Fruit fly (Drosophila melanogaster) whole organism, wandering third instar larva: ENCODE measurements around the gene Polr2H.

Experiments
- Abd-B ChIP-seq: fragments of >200 bp; optimal IDR thresholded peaks from 2 replicates; lab custom pipeline; 2017; ENCODE audit warnings: missing biosample characterization, missing genetic modification characterization
- CG32264 ChIP-seq: fragments of 200-800 bp; sonication (Bioruptor generic); optimal IDR thresholded peaks from 2 replicates; lab custom pipeline; 2016; ENCODE audit warnings: missing biosample characterization, missing genetic modification characterization
- CG9705 ChIP-seq: fragments of 200-800 bp; sonication (Bioruptor generic); optimal IDR thresholded peaks from 2 replicates; lab custom pipeline; 2018; ENCODE audit warnings: missing biosample characterization, mild to moderate bottlenecking, missing genetic modification characterization
- CrebA ChIP-seq: fragments of 200-800 bp; sonication (Bioruptor generic); optimal IDR thresholded peaks from 2 replicates; lab custom pipeline; 2016; ENCODE audit warnings: missing biosample characterization, mild to moderate bottlenecking, missing genetic modification characterization, borderline replicate concordance
- Dfd ChIP-seq: fragments of >200 bp; optimal IDR thresholded peaks from 2 replicates; lab custom pipeline; 2017; ENCODE audit warnings: missing biosample characterization, missing genetic modification characterization
- Dif ChIP-seq: fragments of 200-275, 200-300 bp; sonication (Bioruptor generic); optimal IDR thresholded peaks from 2 replicates; lab custom pipeline; 2018; ENCODE audit warnings: missing biosample characterization, missing genetic modification characterization; ENCODE audit not compliant: partially characterized antibody
- GATAd ChIP-seq: sonication (Bioruptor generic); optimal IDR thresholded peaks from 2 replicates; lab custom pipeline; 2016; ENCODE audit warnings: missing biosample characterization, missing genetic modification characterization
- HLH106 ChIP-seq: fragments of 200-800 bp; optimal IDR thresholded peaks from 3 replicates; lab custom pipeline; 2019; ENCODE audit warnings: missing biosample characterization, mild to moderate bottlenecking, missing genetic modification characterization, moderate library complexity
- Hnf4 ChIP-seq: fragments of 200-800 bp; sonication (Bioruptor generic); optimal IDR thresholded peaks from 2 replicates; lab custom pipeline; 2016; ENCODE audit warnings: missing biosample characterization, mild to moderate bottlenecking, missing genetic modification characterization
- Hr78 ChIP-seq: fragments of >200 bp; optimal IDR thresholded peaks from 2 replicates; lab custom pipeline; 2017; ENCODE audit warnings: missing biosample characterization, missing genetic modification characterization
- Hr83 ChIP-seq: fragments of 200-300 bp; sonication (Bioruptor generic); optimal IDR thresholded peaks from 2 replicates; lab custom pipeline; 2016; ENCODE audit warnings: missing biosample characterization, mild to moderate bottlenecking, missing genetic modification characterization, moderate library complexity; ENCODE audit not compliant: poor library complexity, severe bottlenecking
- Jra ChIP-seq: sonication (Bioruptor generic); optimal IDR thresholded peaks from 2 replicates; lab custom pipeline; 2016; ENCODE audit warnings: missing biosample characterization, missing genetic modification characterization
- Mio ChIP-seq: sonication (Bioruptor generic); optimal IDR thresholded peaks from 2 replicates; lab custom pipeline; 2016; ENCODE audit warnings: missing biosample characterization, missing genetic modification characterization
- Myc ChIP-seq: fragments of >200 bp; optimal IDR thresholded peaks from 2 replicates; lab custom pipeline; 2017
- N ChIP-seq: fragments of >200 bp; optimal IDR thresholded peaks from 2 replicates; lab custom pipeline; 2018; ENCODE audit warnings: missing biosample characterization, missing external identifiers, missing genetic modification characterization
- OdsH ChIP-seq: fragments of 200-800 bp; sonication (Bioruptor generic); optimal IDR thresholded peaks from 2 replicates; lab custom pipeline; 2016; ENCODE audit warnings: missing biosample characterization, mild to moderate bottlenecking, missing genetic modification characterization
- Rel ChIP-seq, 2 experiments: fragments of 200-800 bp; sonication (Bioruptor generic) in 1 of 2; optimal IDR thresholded peaks; 2 replicates in 1 of 2; 3 replicates in 1 of 2; lab custom pipeline; 2016 to 2019; ENCODE audit warnings: mild to moderate bottlenecking in 2 of 2, missing biosample characterization in 2 of 2, missing genetic modification characterization in 2 of 2, moderate library complexity in 1 of 2
- Sp1 ChIP-seq: fragments of 200-800 bp; sonication (Bioruptor generic); optimal IDR thresholded peaks from 3 replicates; lab custom pipeline; 2019; ENCODE audit warnings: missing biosample characterization, mild to moderate bottlenecking, missing genetic modification characterization, moderate library complexity
- Vsx2 ChIP-seq: fragments of 200-300, 225-300 bp; sonication (Bioruptor generic); optimal IDR thresholded peaks from 2 replicates; lab custom pipeline; 2018; ENCODE audit warnings: missing biosample characterization, missing genetic modification characterization; ENCODE audit not compliant: partially characterized antibody
- br ChIP-seq: fragments of 200-800 bp; sonication (Bioruptor generic); optimal IDR thresholded peaks from 2 replicates; lab custom pipeline; 2016; ENCODE audit warnings: missing biosample characterization, missing genetic modification characterization
- brk ChIP-seq: fragments of 200-800 bp; sonication (Bioruptor generic); optimal IDR thresholded peaks from 2 replicates; lab custom pipeline; 2016; ENCODE audit warnings: missing biosample characterization, mild to moderate bottlenecking, missing genetic modification characterization
- dl ChIP-seq, 2 experiments: fragments of 175-275, 200-275 bp in 1 of 2; fragments of 200-275 bp in 1 of 2; sonication (Bioruptor generic); optimal IDR thresholded peaks; lab custom pipeline; 2018; ENCODE audit warnings: mild to moderate bottlenecking in 2 of 2, missing biosample characterization in 2 of 2, missing genetic modification characterization in 2 of 2, moderate library complexity in 2 of 2; ENCODE audit not compliant: partially characterized antibody in 2 of 2, insufficient read depth in 1 of 2
- dmrt93B ChIP-seq: fragments of 200-800 bp; sonication (Bioruptor generic); optimal IDR thresholded peaks from 2 replicates; lab custom pipeline; 2018; ENCODE audit warnings: missing biosample characterization, mild to moderate bottlenecking, missing genetic modification characterization
- dsf ChIP-seq: sonication (Bioruptor generic); optimal IDR thresholded peaks from 2 replicates; lab custom pipeline; 2016; ENCODE audit warnings: missing biosample characterization, missing genetic modification characterization, borderline replicate concordance
- ey ChIP-seq: fragments of 200-800 bp; sonication (Bioruptor generic); optimal IDR thresholded peaks from 2 replicates; lab custom pipeline; 2016; ENCODE audit warnings: missing biosample characterization, missing genetic modification characterization
- foxo ChIP-seq, 2 experiments: fragments of 200-800 bp; sonication (Bioruptor generic); optimal IDR thresholded peaks; 2 replicates in 1 of 2; 3 replicates in 1 of 2; lab custom pipeline; 2016 to 2017; ENCODE audit warnings: missing biosample characterization in 2 of 2, missing genetic modification characterization in 2 of 2
- fru ChIP-seq: fragments of 200-800 bp; sonication (Bioruptor generic); optimal IDR thresholded peaks from 3 replicates; lab custom pipeline; 2016; ENCODE audit warnings: missing biosample characterization, mild to moderate bottlenecking, missing genetic modification characterization
- h ChIP-seq: fragments of 200-800 bp; sonication (Bioruptor generic); optimal IDR thresholded peaks from 3 replicates; lab custom pipeline; 2016; ENCODE audit warnings: missing biosample characterization, mild to moderate bottlenecking, missing genetic modification characterization
- jim ChIP-seq: fragments of 175-275, 200-325 bp; sonication (Bioruptor generic); optimal IDR thresholded peaks from 2 replicates; lab custom pipeline; 2016; ENCODE audit warnings: missing biosample characterization, mild to moderate bottlenecking, missing genetic modification characterization
- lola ChIP-seq: fragments of >200 bp; optimal IDR thresholded peaks from 2 replicates; lab custom pipeline; 2017; ENCODE audit warnings: missing biosample characterization, missing genetic modification characterization
- pan ChIP-seq: fragments of >200 bp; optimal IDR thresholded peaks from 2 replicates; lab custom pipeline; 2017
- psq ChIP-seq: fragments of 200-800 bp; sonication (Bioruptor generic); optimal IDR thresholded peaks from 3 replicates; lab custom pipeline; 2017; ENCODE audit warnings: missing biosample characterization, mild to moderate bottlenecking, missing genetic modification characterization, moderate library complexity
- rgr ChIP-seq: fragments of 200-800 bp; sonication (Bioruptor generic); optimal IDR thresholded peaks from 3 replicates; lab custom pipeline; 2016; ENCODE audit warnings: missing biosample characterization, mild to moderate bottlenecking, missing genetic modification characterization
- sage ChIP-seq: fragments of 200-800 bp; sonication (Bioruptor generic); optimal IDR thresholded peaks from 2 replicates; lab custom pipeline; 2016; ENCODE audit warnings: missing biosample characterization, mild to moderate bottlenecking, missing genetic modification characterization
- sv ChIP-seq: fragments of 200-800 bp; sonication (Bioruptor generic); optimal IDR thresholded peaks from 3 replicates; lab custom pipeline; 2016; ENCODE audit warnings: missing biosample characterization, missing genetic modification characterization
- tai ChIP-seq: sonication (Bioruptor generic); optimal IDR thresholded peaks from 2 replicates; lab custom pipeline; 2016; ENCODE audit warnings: missing biosample characterization, missing genetic modification characterization
- usp ChIP-seq: fragments of >200 bp; optimal IDR thresholded peaks from 2 replicates; lab custom pipeline; 2017; ENCODE audit warnings: missing biosample characterization, missing genetic modification characterization
- woc ChIP-seq: sonication (Bioruptor generic); optimal IDR thresholded peaks from 2 replicates; lab custom pipeline; 2016; ENCODE audit warnings: missing biosample characterization, mild to moderate bottlenecking, missing genetic modification characterization

Polr2H gene

DNA sequence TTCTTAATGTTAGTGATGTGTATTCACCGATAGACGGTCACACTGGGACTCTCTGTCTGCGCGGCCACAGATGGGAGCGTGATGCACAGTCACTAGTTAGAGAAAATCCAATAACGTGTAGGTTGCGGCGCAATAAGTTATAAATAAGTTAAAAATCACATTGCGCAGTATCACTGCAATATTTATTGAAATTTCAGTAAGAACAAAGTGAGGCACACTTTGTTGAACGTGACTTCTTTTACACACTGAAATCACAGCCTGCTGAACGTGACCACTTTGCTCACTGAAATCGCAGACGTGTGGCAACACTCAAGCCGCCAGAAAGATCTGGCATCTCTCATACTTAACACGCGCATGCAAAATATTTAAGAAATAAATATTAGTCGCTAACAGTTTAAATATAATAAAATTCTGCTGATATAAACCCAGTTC is at the start of gene Polr2H, which contains the start of gene CG11247:
Polr2H (plus strand) TSS at position 317 of the 432 bp plus-strand sequence.
CG11247 (minus strand) TSS at position 191 of the 432 bp plus-strand sequence.
- TF ChIP-seq dl (GFP tag; optimal IDR thresholded peaks at IDR 0.05; lab: Kevin White, UChicago; ENCODE audit: insufficient read depth in 1 of 2, partially characterized antibody in 2 of 2) (no peak), Myc (lab: Kevin White, UChicago) (peak; percentile 56), dmrt93B (GFP tag; lab: Kevin White, UChicago) (peak; percentile 85), h (GFP tag; lab: Kevin White, UChicago) (peak; percentile 90), pan (lab: Kevin White, UChicago) (no peak), lola (GFP tag; lab: Kevin White, UChicago) (no peak), jim (peak; percentile 27), psq (GFP tag; lab: Kevin White, UChicago) (peak; percentile 80), CrebA (GFP tag; lab: Kevin White, UChicago) (no peak), Jra (GFP tag; lab: Kevin White, UChicago) (peak; percentile 90), woc (GFP tag; lab: Kevin White, UChicago) (peak; percentile 93), CG32264 (GFP tag; lab: Kevin White, UChicago) (peak; percentile 64), tai (GFP tag; lab: Kevin White, UChicago) (no peak), OdsH (GFP tag; lab: Kevin White, UChicago) (peak; percentile 81), Mio (GFP tag; lab: Kevin White, UChicago) (peak; percentile 3), dsf (GFP tag; lab: Kevin White, UChicago) (peak; percentile 60), Hr78 (GFP tag; lab: Kevin White, UChicago) (no peak), fru (GFP tag; lab: Kevin White, UChicago) (peak; percentile 86), CG9705 (peak; percentile 75), sage (peak; percentile 38), foxo (GFP tag; optimal IDR thresholded peaks at IDR 0.05; lab: Kevin White, UChicago) (peak in 1 of 2 experiments; percentile 92), Abd-B (GFP tag; lab: Kevin White, UChicago) (no peak), sv (GFP tag; lab: Kevin White, UChicago) (peak; percentile 87), N (GFP tag; lab: Kevin White, UChicago) (no peak), Rel (GFP tag; optimal IDR thresholded peaks at IDR 0.05; lab: Kevin White, UChicago) (no peak), Rel (tag; optimal IDR thresholded peaks at IDR 0.05; lab: Kevin White, UChicago) (peak; percentile 86), rgr (GFP tag; lab: Kevin White, UChicago) (peak; percentile 90), HLH106 (peak; percentile 90), GATAd (GFP tag; lab: Kevin White, UChicago) (peak; percentile 69), Hr83 (peak; percentile 88), br (GFP tag; lab: Kevin White, UChicago) (peak; percentile 86), Hnf4 (peak; percentile 93), brk (GFP tag; lab: Kevin White, UChicago) (peak; percentile 77), Dif (GFP tag; lab: Kevin White, UChicago) (no peak), usp (GFP tag; lab: Kevin White, UChicago) (no peak), ey (GFP tag; lab: Kevin White, UChicago) (peak; percentile 91), Dfd (GFP tag; lab: Kevin White, UChicago) (no peak), Vsx2 (GFP tag; lab: Kevin White, UChicago) (no peak), Sp1 (GFP tag; lab: Kevin White, UChicago) (peak; percentile 74)
- TF ChIP-seq, all 38 proteins: peak for 26

DNA sequence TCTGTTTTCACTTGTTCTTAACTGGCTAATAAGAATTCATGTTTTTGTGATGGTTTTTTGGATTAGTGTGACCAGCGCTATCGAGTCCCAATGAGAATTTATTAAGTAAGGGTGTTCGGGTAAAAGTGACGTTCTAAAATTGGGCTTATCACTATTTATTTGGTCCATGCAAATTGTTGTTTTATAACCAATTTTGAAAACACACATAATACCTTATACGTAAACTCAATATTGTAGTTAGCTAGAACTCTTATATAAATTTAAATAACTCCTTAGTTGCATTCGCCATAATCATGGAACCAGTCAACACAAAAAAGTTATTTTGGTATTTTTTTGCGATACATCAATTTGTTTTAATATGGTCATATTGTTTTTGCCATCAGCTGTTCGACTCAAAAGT is 49.0 kb upstream of the Polr2H start, which contains the start of the genes Als2 and CG11248:
Als2 (minus strand) TSS at position 69 of the 400 bp plus-strand sequence.
CG11248 (plus strand) TSS at position 364 of the 400 bp plus-strand sequence.
- TF ChIP-seq CG32264 (GFP tag; lab: Kevin White, UChicago) (no peak), br (GFP tag; lab: Kevin White, UChicago) (peak; percentile 51), foxo (GFP tag; optimal IDR thresholded peaks at IDR 0.05; lab: Kevin White, UChicago) (peak in 1 of 2 experiments; percentile 74), Vsx2 (GFP tag; lab: Kevin White, UChicago) (no peak), sv (GFP tag; lab: Kevin White, UChicago) (peak; percentile 61), ey (GFP tag; lab: Kevin White, UChicago) (peak; percentile 70), GATAd (GFP tag; lab: Kevin White, UChicago) (peak; percentile 35), woc (GFP tag; lab: Kevin White, UChicago) (peak; percentile 70), HLH106 (peak; percentile 82), fru (GFP tag; lab: Kevin White, UChicago) (peak; percentile 73), dl (GFP tag; optimal IDR thresholded peaks at IDR 0.05; lab: Kevin White, UChicago; ENCODE audit: insufficient read depth in 1 of 2, partially characterized antibody in 2 of 2) (no peak), dmrt93B (GFP tag; lab: Kevin White, UChicago) (peak; percentile 57)
- TF ChIP-seq, all 38 proteins: peak for 9
